Worm (Caenorhabditis elegans) whole organism, L3 larva: ENCODE data around the gene F54D10.8.

Source experiments
- ceh-16 ChIP-seq: sonication (generic microtip); optimal IDR thresholded peaks from 2 replicates; lab custom pipeline; 2017; ENCODE audit warnings: missing biosample characterization, missing genetic modification characterization
- elt-1 ChIP-seq: fragments of 150-350 bp; optimal IDR thresholded peaks from 2 replicates; lab custom pipeline; 2014; ENCODE audit warnings: missing biosample characterization, missing genetic modification characterization
- elt-2 ChIP-seq: sonication (generic microtip); optimal IDR thresholded peaks from 2 replicates; lab custom pipeline; 2016; ENCODE audit warnings: missing genetic modification reagents, mild to moderate bottlenecking, missing genetic modification characterization, missing compliant biosample characterization
- elt-3 ChIP-seq, 3 experiments: fragments of 150-350 bp in 1 of 3; sonication (generic microtip) in 2 of 3; optimal IDR thresholded peaks; 2 replicates in 2 of 3; 4 replicates in 1 of 3; lab custom pipeline; 2014 to 2017; ENCODE audit warnings: missing biosample characterization in 3 of 3, missing genetic modification characterization in 3 of 3
- lin-39 ChIP-seq: fragments of 150-350 bp; optimal IDR thresholded peaks from 2 replicates; lab custom pipeline; 2018; ENCODE audit warnings: missing biosample characterization, missing genetic modification reagents, missing genetic modification characterization
- nhr-237 ChIP-seq: fragments of 150-350 bp; optimal IDR thresholded peaks from 2 replicates; lab custom pipeline; 2014; ENCODE audit warnings: missing biosample characterization, missing genetic modification characterization
- nhr-43 ChIP-seq: sonication (generic microtip); optimal IDR thresholded peaks from 2 replicates; lab custom pipeline; 2016; ENCODE audit warnings: mild to moderate bottlenecking, missing genetic modification characterization, missing compliant biosample characterization; ENCODE audit not compliant: poor library complexity, severe bottlenecking
- snpc-4 ChIP-seq: fragments of 150-350 bp; optimal IDR thresholded peaks from 2 replicates; lab custom pipeline; 2014; ENCODE audit warnings: missing biosample characterization, missing genetic modification characterization
- unc-62 ChIP-seq: fragments of 150-350 bp; sonication (generic microtip); optimal IDR thresholded peaks from 4 replicates; lab custom pipeline; 2014; ENCODE audit warnings: missing biosample characterization, missing genetic modification reagents, missing genetic modification characterization
- zag-1 ChIP-seq: fragments of 150-350 bp; optimal IDR thresholded peaks from 2 replicates; lab custom pipeline; 2014; ENCODE audit warnings: missing biosample characterization, missing genetic modification characterization

- TF ChIP-seq nhr-43 (no peak), snpc-4 (tag; lab: Kevin White, UChicago) (no peak), elt-3 (tag; optimal IDR thresholded peaks at IDR 0.05; lab: Kevin White, UChicago) (no peak), nhr-237 (tag; lab: Kevin White, UChicago) (no peak), unc-62 (GFP tag; lab: Kevin White, UChicago) (no peak), lin-39 (no peak), ceh-16 (tag; lab: Kevin White, UChicago) (no peak), elt-2 (tag; lab: Kevin White, UChicago) (peak; percentile 58), elt-1 (tag; lab: Kevin White, UChicago) (no peak), zag-1 (no peak)
Observed at ce11 chrII:3788356-3788962, 39.2 kb downstream of the F54D10.8 start.
